Fruit fly (Drosophila melanogaster) whole organism, embryonic: Measurements from ENCODE around the gene spidey.

ENCODE experiments used
- Asciz ChIP-seq: fragments of 200-800 bp; sonication (Bioruptor generic); optimal IDR thresholded peaks from 2 replicates; lab custom pipeline; 2017; ENCODE audit warnings: missing biosample characterization, mild to moderate bottlenecking, missing genetic modification characterization, missing genetic modification reagents
- Atf6 ChIP-seq: fragments of 200-800 bp; sonication (Bioruptor generic); IDR thresholded peaks from 2 replicates; pipeline ENCODE4 v1.3.6; 2022; ENCODE audit warnings: missing biosample characterization, missing genetic modification characterization
- CG12236 ChIP-seq: fragments of 200-800 bp; sonication (Bioruptor generic); optimal IDR thresholded peaks from 2 replicates; lab custom pipeline; 2016; ENCODE audit warnings: missing biosample characterization, missing genetic modification characterization
- CG13296 ChIP-seq: fragments of 200-800 bp; sonication (Bioruptor generic); optimal IDR thresholded peaks from 3 replicates; lab custom pipeline; 2018; ENCODE audit warnings: missing biosample characterization, mild to moderate bottlenecking, missing genetic modification characterization
- CG14667 ChIP-seq: fragments of 200-800 bp; sonication (Bioruptor generic); IDR thresholded peaks from 2 replicates; pipeline ENCODE4 v1.3.6; 2022; ENCODE audit warnings: missing biosample characterization, missing genetic modification characterization
- CG16813 ChIP-seq: fragments of 200-800 bp; sonication (Bioruptor generic); IDR thresholded peaks from 3 replicates; pipeline ENCODE4 v1.3.6; 2022; ENCODE audit warnings: missing biosample characterization, missing genetic modification characterization; ENCODE audit not compliant: partially characterized antibody
- CG16815 ChIP-seq: fragments of 200-800 bp; sonication (Bioruptor generic); optimal IDR thresholded peaks from 3 replicates; lab custom pipeline; 2017; ENCODE audit warnings: missing biosample characterization, mild to moderate bottlenecking, missing genetic modification characterization
- CG16863 ChIP-seq: fragments of 200-800 bp; sonication (Bioruptor generic); optimal IDR thresholded peaks from 3 replicates; lab custom pipeline; 2016; ENCODE audit warnings: missing biosample characterization, missing genetic modification characterization
- CG17359 ChIP-seq: fragments of 200-800 bp; sonication (Bioruptor generic); optimal IDR thresholded peaks from 3 replicates; lab custom pipeline; 2018; ENCODE audit warnings: missing biosample characterization, mild to moderate bottlenecking, missing genetic modification characterization, moderate library complexity
- CG2116 ChIP-seq: fragments of 200-800 bp; sonication (Bioruptor generic); optimal IDR thresholded peaks from 3 replicates; lab custom pipeline; 2018; ENCODE audit warnings: missing biosample characterization, mild to moderate bottlenecking, missing genetic modification characterization
- CG2712 ChIP-seq: fragments of 200-800 bp; optimal IDR thresholded peaks from 3 replicates; lab custom pipeline; 2019; ENCODE audit warnings: missing biosample characterization, mild to moderate bottlenecking, missing genetic modification characterization, moderate library complexity
- CG33557 ChIP-seq: fragments of 200-800 bp; sonication (Bioruptor generic); optimal IDR thresholded peaks from 2 replicates; lab custom pipeline; 2019; ENCODE audit warnings: missing biosample characterization, mild to moderate bottlenecking, missing genetic modification characterization, moderate library complexity
- CG34376 ChIP-seq: fragments of 200-800 bp; sonication (Bioruptor generic); optimal IDR thresholded peaks from 2 replicates; lab custom pipeline; 2018; ENCODE audit warnings: missing biosample characterization, mild to moderate bottlenecking, missing genetic modification characterization
- CG3726 ChIP-seq: fragments of 200-800 bp; sonication (Bioruptor generic); IDR thresholded peaks from 3 replicates; pipeline ENCODE4, ENCODE4 v1.3.6; 2022; ENCODE audit warnings: missing biosample characterization, missing genetic modification characterization
- CG4707 ChIP-seq: fragments of 200-800 bp; sonication (Bioruptor generic); optimal IDR thresholded peaks from 2 replicates; lab custom pipeline; 2018; ENCODE audit warnings: missing biosample characterization, mild to moderate bottlenecking, missing genetic modification characterization, moderate library complexity
- CG6683 ChIP-seq: fragments of 200-800 bp; sonication (Bioruptor generic); optimal IDR thresholded peaks from 2 replicates; lab custom pipeline; 2017; ENCODE audit warnings: missing biosample characterization, mild to moderate bottlenecking, missing genetic modification characterization, missing genetic modification reagents
- CG6689 ChIP-seq: fragments of 200-800 bp; sonication (Bioruptor generic); IDR thresholded peaks from 2 replicates; pipeline ENCODE4 v1.3.6; 2022; ENCODE audit warnings: missing biosample characterization, missing genetic modification characterization
- CG7556 ChIP-seq: fragments of 200-800 bp; sonication (Bioruptor generic); optimal IDR thresholded peaks from 2 replicates; lab custom pipeline; 2017; ENCODE audit warnings: missing biosample characterization, mild to moderate bottlenecking, missing genetic modification characterization
- CG7786 ChIP-seq: fragments of 200-800 bp; sonication (Bioruptor generic); optimal IDR thresholded peaks from 2 replicates; lab custom pipeline; 2016; ENCODE audit warnings: missing biosample characterization, missing genetic modification characterization
- CG8388 ChIP-seq: fragments of 200-800 bp; sonication (Bioruptor generic); optimal IDR thresholded peaks from 2 replicates; lab custom pipeline; 2019; ENCODE audit warnings: missing biosample characterization, mild to moderate bottlenecking, missing genetic modification characterization, moderate library complexity
- CG8765 ChIP-seq: fragments of 200-800 bp; sonication (Bioruptor generic); IDR thresholded peaks from 2 replicates; pipeline ENCODE4 v1.3.6; 2022; ENCODE audit warnings: missing biosample characterization, missing genetic modification characterization
- Camta ChIP-seq: fragments of 200-800 bp; sonication (Bioruptor generic); optimal IDR thresholded peaks from 2 replicates; lab custom pipeline; 2016; ENCODE audit warnings: missing biosample characterization, missing genetic modification characterization
- D19B ChIP-seq: fragments of 200-800 bp; sonication (Bioruptor generic); optimal IDR thresholded peaks from 2 replicates; lab custom pipeline; 2017; ENCODE audit warnings: missing biosample characterization, mild to moderate bottlenecking, missing genetic modification characterization
- Gug ChIP-seq: fragments of 200-800 bp; sonication (Bioruptor generic); IDR thresholded peaks from 4 replicates; pipeline ENCODE4 v1.3.6; 2022; ENCODE audit warnings: missing biosample characterization, missing genetic modification characterization
- HmgD ChIP-seq: fragments of 200-800 bp; sonication (Bioruptor generic); optimal IDR thresholded peaks from 3 replicates; lab custom pipeline; 2016; ENCODE audit warnings: missing biosample characterization, missing genetic modification characterization
- Hmr ChIP-seq: fragments of 200-800 bp; sonication (Bioruptor generic); optimal IDR thresholded peaks from 3 replicates; lab custom pipeline; 2017; ENCODE audit warnings: mild to moderate bottlenecking, missing biosample characterization, missing genetic modification reagents, missing genetic modification characterization
- Hmx ChIP-seq: fragments of 200-800 bp; sonication (Bioruptor generic); optimal IDR thresholded peaks from 2 replicates; lab custom pipeline; 2016; ENCODE audit warnings: missing biosample characterization, missing genetic modification characterization
- Jarid2 ChIP-seq: fragments of 200-800 bp; sonication (Bioruptor generic); optimal IDR thresholded peaks from 3 replicates; lab custom pipeline; 2017; ENCODE audit warnings: mild to moderate bottlenecking, missing biosample characterization, missing genetic modification reagents, missing genetic modification characterization
- Max ChIP-seq: fragments of 200-800 bp; sonication (Bioruptor generic); optimal IDR thresholded peaks from 2 replicates; lab custom pipeline; 2016; ENCODE audit warnings: missing biosample characterization, mild to moderate bottlenecking, missing genetic modification characterization
- Optix ChIP-seq: fragments of 200-800 bp; sonication (Bioruptor generic); IDR thresholded peaks from 3 replicates; pipeline ENCODE4 v1.3.6; 2022; ENCODE audit warnings: missing biosample characterization, missing genetic modification characterization
- Rfx ChIP-seq: fragments of 200-800 bp; sonication (Bioruptor generic); IDR thresholded peaks from 2 replicates; pipeline ENCODE4 v1.3.6; 2022; ENCODE audit warnings: missing biosample characterization, missing genetic modification characterization
- Scr ChIP-seq: fragments of 200-800 bp; sonication (Bioruptor generic); IDR thresholded peaks from 2 replicates; pipeline ENCODE4 v1.3.6; 2022; ENCODE audit warnings: missing biosample characterization, missing genetic modification characterization; ENCODE audit not compliant: partially characterized antibody
- Side ChIP-seq: fragments of 200-800 bp; sonication (Bioruptor generic); optimal IDR thresholded peaks from 2 replicates; lab custom pipeline; 2016; ENCODE audit warnings: missing biosample characterization, missing genetic modification characterization
- Spps ChIP-seq: fragments of 200-800 bp; sonication (Bioruptor generic); optimal IDR thresholded peaks from 2 replicates; lab custom pipeline; 2018; ENCODE audit warnings: missing biosample characterization, mild to moderate bottlenecking, missing genetic modification characterization
- YL-1 ChIP-seq: fragments of 200-800 bp; sonication (Bioruptor generic); optimal IDR thresholded peaks from 3 replicates; lab custom pipeline; 2017; ENCODE audit warnings: missing biosample characterization, mild to moderate bottlenecking, missing genetic modification characterization
- cato ChIP-seq: fragments of 200-800 bp; sonication (Bioruptor generic); optimal IDR thresholded peaks from 2 replicates; lab custom pipeline; 2016; ENCODE audit warnings: missing biosample characterization, missing genetic modification characterization, borderline replicate concordance
- chn ChIP-seq: fragments of 200-800 bp; sonication (Bioruptor generic); optimal IDR thresholded peaks from 2 replicates; lab custom pipeline; 2016; ENCODE audit warnings: missing biosample characterization, missing genetic modification characterization
- dmrt99B ChIP-seq: fragments of 200-800 bp; sonication (Bioruptor generic); optimal IDR thresholded peaks from 2 replicates; lab custom pipeline; 2018; ENCODE audit warnings: missing biosample characterization, mild to moderate bottlenecking, missing genetic modification characterization, moderate library complexity
- gcm ChIP-seq: fragments of 200-800 bp; sonication (Bioruptor generic); optimal IDR thresholded peaks from 2 replicates; lab custom pipeline; 2019; ENCODE audit warnings: missing biosample characterization, mild to moderate bottlenecking, missing genetic modification characterization, moderate library complexity
- gfzf ChIP-seq: fragments of 200-800 bp; sonication (Bioruptor generic); optimal IDR thresholded peaks from 2 replicates; lab custom pipeline; 2016; ENCODE audit warnings: missing biosample characterization, mild to moderate bottlenecking, missing genetic modification characterization, moderate library complexity
- gsb-n ChIP-seq: fragments of 200-800 bp; sonication (Bioruptor generic); optimal IDR thresholded peaks from 3 replicates; lab custom pipeline; 2018; ENCODE audit warnings: missing biosample characterization, mild to moderate bottlenecking, missing genetic modification characterization
- hb ChIP-seq: fragments of 200-800 bp; sonication (Bioruptor generic); IDR thresholded peaks from 3 replicates; pipeline ENCODE4 v1.3.6; 2022; ENCODE audit warnings: missing biosample characterization, missing genetic modification characterization; ENCODE audit not compliant: partially characterized antibody
- jumu ChIP-seq: fragments of 200-800 bp; sonication (Bioruptor generic); optimal IDR thresholded peaks from 3 replicates; lab custom pipeline; 2016; ENCODE audit warnings: missing biosample characterization, missing genetic modification characterization
- kay ChIP-seq: fragments of 200-800 bp; sonication (Bioruptor generic); optimal IDR thresholded peaks from 2 replicates; lab custom pipeline; 2016; ENCODE audit warnings: missing biosample characterization, missing genetic modification characterization
- lilli ChIP-seq: fragments of 200-800 bp; sonication (Bioruptor generic); optimal IDR thresholded peaks from 3 replicates; lab custom pipeline; 2016; ENCODE audit warnings: missing biosample characterization, missing genetic modification characterization
- org-1 ChIP-seq: fragments of 200-800 bp; sonication (Bioruptor generic); optimal IDR thresholded peaks from 2 replicates; lab custom pipeline; 2017; ENCODE audit warnings: missing biosample characterization, missing genetic modification characterization
- pzg ChIP-seq: fragments of 200-800 bp; sonication (Bioruptor generic); optimal IDR thresholded peaks from 3 replicates; lab custom pipeline; 2018; ENCODE audit warnings: missing biosample characterization, mild to moderate bottlenecking, missing genetic modification characterization, moderate library complexity
- so ChIP-seq: fragments of 200-800 bp; sonication (Bioruptor generic); IDR thresholded peaks from 3 replicates; pipeline ENCODE4 v1.3.6; 2022; ENCODE audit warnings: missing biosample characterization, missing genetic modification characterization

Gene spidey

DNA sequence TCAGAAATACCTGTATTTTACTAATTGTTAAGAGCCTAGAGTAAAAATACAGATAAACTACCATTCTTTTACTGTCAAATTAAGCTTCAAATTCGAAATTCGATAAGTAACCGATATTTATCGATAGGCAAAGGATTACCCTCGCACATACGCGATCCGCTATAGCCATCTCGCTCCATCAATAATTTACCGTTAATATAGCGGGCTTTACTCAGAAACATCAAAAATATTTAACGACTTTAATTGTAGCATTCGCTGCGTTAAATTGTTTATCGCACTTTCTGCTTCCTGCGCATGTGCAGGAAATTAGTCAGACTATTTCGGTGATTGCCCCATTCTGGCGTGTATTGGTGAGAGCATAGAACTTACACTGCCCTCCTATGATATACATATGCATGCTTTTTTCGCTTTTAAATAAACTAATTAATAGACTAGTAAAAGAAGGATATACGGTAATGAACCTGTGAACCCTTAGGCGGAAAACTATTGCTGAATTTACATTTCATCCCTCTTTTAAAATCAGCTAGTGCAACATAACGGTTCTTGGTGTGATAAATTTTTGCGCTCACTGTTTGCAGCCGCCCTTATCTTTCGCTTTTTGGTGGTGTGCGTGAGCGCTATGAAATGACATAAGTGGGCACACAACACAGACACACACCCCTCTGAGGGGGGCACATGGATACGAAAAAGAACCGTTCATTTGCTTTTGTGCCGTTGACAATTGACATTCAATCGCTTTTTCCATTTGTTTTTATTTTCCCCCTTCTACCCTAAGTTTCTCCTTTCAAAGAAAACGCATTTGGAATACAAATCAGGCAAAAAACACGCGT, at the start of gene spidey, which contains the start of gene dpr14 (continued):
- TF ChIP-seq kay (GFP tag; lab: Kevin White, UChicago) (peak; percentile 71), dmrt99B (tag; lab: Kevin White, UChicago) (peak; percentile 94), CG6689 (GFP tag; lab: Robert Waterston, UW) (peak; percentile 86), Asciz (peak; percentile 77), D19B (GFP tag; lab: Kevin White, UChicago) (peak; percentile 80), Hmr (GFP tag; lab: Kevin White, UChicago) (peak; percentile 95), YL-1 (GFP tag; lab: Kevin White, UChicago) (peak; percentile 88), Optix (GFP tag; lab: Robert Waterston, UW) (peak; percentile 89), lilli (GFP tag; lab: Kevin White, UChicago) (peak; percentile 92), Spps (tag; lab: Kevin White, UChicago) (peak; percentile 80), Jarid2 (GFP tag; lab: Kevin White, UChicago) (peak; percentile 74), gsb-n (peak; percentile 87), so (peak; percentile 89), hb (no peak), Side (GFP tag; lab: Kevin White, UChicago) (peak; percentile 87), CG6683 (GFP tag; lab: Kevin White, UChicago) (peak; percentile 85), gfzf (GFP tag; lab: Kevin White, UChicago) (peak; percentile 11), CG17359 (peak; percentile 92), CG2712 (tag; lab: Kevin White, UChicago) (peak; percentile 92), gcm (peak; percentile 93), HmgD (GFP tag; lab: Kevin White, UChicago) (peak; percentile 52), CG8388 (peak; percentile 100), CG7786 (GFP tag; lab: Kevin White, UChicago) (peak; percentile 90), Max (GFP tag; lab: Kevin White, UChicago) (peak; percentile 84), org-1 (GFP tag; lab: Kevin White, UChicago) (peak; percentile 89), Atf6 (GFP tag; lab: Robert Waterston, UW) (peak; percentile 91), Camta (GFP tag; lab: Kevin White, UChicago) (peak; percentile 83), Scr (peak; percentile 55), CG33557 (GFP tag; lab: Kevin White, UChicago) (peak; percentile 77), CG16815 (GFP tag; lab: Kevin White, UChicago) (peak; percentile 74), CG12236 (peak; percentile 72), CG4707 (GFP tag; lab: Kevin White, UChicago) (peak; percentile 62), Hmx (GFP tag; lab: Kevin White, UChicago) (peak; percentile 65), Rfx (GFP tag; lab: Robert Waterston, UW) (peak; percentile 94), Gug (GFP tag; lab: Robert Waterston, UW) (peak; percentile 88), CG34376 (peak; percentile 95), CG14667 (GFP tag; lab: Robert Waterston, UW) (peak; percentile 86), CG16863 (GFP tag; lab: Kevin White, UChicago) (peak; percentile 88), pzg (GFP tag; lab: Kevin White, UChicago) (peak; percentile 29), cato (GFP tag; lab: Kevin White, UChicago) (peak; percentile 76), CG7556 (GFP tag; lab: Kevin White, UChicago) (peak; percentile 90), CG16813 (peak; percentile 51; the same call in 1 of the 3 replicates), CG3726 (peak; percentile 72; the same call in 2 of the 3 replicates), CG13296 (GFP tag; lab: Kevin White, UChicago) (peak; percentile 92), CG8765 (GFP tag; lab: Robert Waterston, UW) (peak; percentile 71), jumu (GFP tag; lab: Kevin White, UChicago) (peak; percentile 81), CG2116 (peak; percentile 66), chn (peak; percentile 80)
